Worm (Caenorhabditis elegans): ENCODE data around the gene lin-33.

DNA sequence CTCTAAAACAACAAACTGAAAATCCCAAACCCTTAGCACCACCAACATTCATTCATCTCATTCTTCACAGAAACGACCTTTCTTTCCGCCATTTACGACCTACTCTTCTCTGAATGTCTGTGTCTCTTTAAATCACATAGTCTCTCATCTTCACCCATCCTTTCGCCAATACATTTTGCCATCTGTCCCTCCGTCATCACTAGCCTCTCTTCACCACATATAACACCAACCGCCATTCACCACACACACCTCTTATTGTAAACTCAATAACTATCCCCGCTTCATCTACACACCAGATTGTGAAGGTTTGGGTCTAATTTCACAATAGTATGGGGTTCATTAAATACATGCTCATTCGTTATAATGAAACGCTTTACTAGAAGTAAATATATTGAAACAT, 40.1 kb downstream of the lin-33 start:
- TF ChIP-seq him-1 (tag; optimal IDR thresholded peaks at IDR 0.05): no peak
- TF ChIP-seq dao-5 (tag; optimal IDR thresholded peaks at IDR 0.05): no peak
- TF ChIP-seq W03F9.2 (tag; optimal IDR thresholded peaks at IDR 0.05): no peak

Measured in whole organism, L4/young adult.